Fruit fly (Drosophila melanogaster) whole organism: Measurements from ENCODE around the gene CG7016.

Experiments used
- CG8478 ChIP-seq: fragments of >200 bp; optimal IDR thresholded peaks from 2 replicates; lab custom pipeline; 2018; ENCODE audit warnings: inconsistent platforms
- EcR ChIP-seq, 2 experiments: fragments of >200 bp; optimal IDR thresholded peaks; 2 replicates each; lab custom pipeline; 2017; ENCODE audit warnings: missing biosample characterization in 2 of 2, missing genetic modification characterization in 2 of 2, missing genetic modification reagents in 2 of 2
- pan ChIP-seq: fragments of >200 bp; optimal IDR thresholded peaks from 2 replicates; lab custom pipeline; 2017
- psq ChIP-seq: fragments of >200 bp; optimal IDR thresholded peaks from 2 replicates; lab custom pipeline; 2017
- usp ChIP-seq: fragments of >200 bp; optimal IDR thresholded peaks from 2 replicates; lab custom pipeline; 2017; ENCODE audit warnings: missing biosample characterization, missing genetic modification characterization, mixed read lengths

dm6 chr3R:24825548-24825947 is 37.2 kb upstream of the CG7016 start, which contains the start of gene niki:
- no peak for TF ChIP-seq psq (lab: Kevin White, UChicago)
- no peak for TF ChIP-seq pan (lab: Kevin White, UChicago)
- no peak for TF ChIP-seq usp (GFP tag; lab: Kevin White, UChicago)
- no peak for TF ChIP-seq EcR (GFP tag; optimal IDR thresholded peaks at IDR 0.05; lab: Kevin White, UChicago)
- TF ChIP-seq CG8478 (lab: Kevin White, UChicago): no peak
